Fruit fly (Drosophila melanogaster) whole organism, embryonic: ENCODE measurements around the gene CG34242.
A peak's percentile ranks its signal among the peaks of the same experiment; 100 is the strongest.

Experiments used
- Ada2b ChIP-seq: fragments of 200-800 bp; sonication (Bioruptor generic); IDR thresholded peaks from 2 replicates; pipeline ENCODE4 v1.3.6; 2022; ENCODE audit warnings: missing biosample characterization, missing genetic modification characterization
- CG10274 ChIP-seq: fragments of 200-800 bp; sonication (Bioruptor generic); optimal IDR thresholded peaks from 3 replicates; lab custom pipeline; 2017; ENCODE audit warnings: missing biosample characterization, mild to moderate bottlenecking, missing genetic modification characterization
- CG11504 ChIP-seq: fragments of 200-800 bp; sonication (Bioruptor generic); optimal IDR thresholded peaks from 3 replicates; lab custom pipeline; 2019; ENCODE audit warnings: missing biosample characterization, mild to moderate bottlenecking, missing genetic modification characterization, moderate library complexity
- CG11696 ChIP-seq: fragments of 200-800 bp; sonication (Bioruptor generic); IDR thresholded peaks from 2 replicates; pipeline ENCODE4 v1.3.6; 2022; ENCODE audit warnings: missing biosample characterization, missing genetic modification characterization
- CG12769 ChIP-seq: fragments of 200-800 bp; sonication (Bioruptor generic); optimal IDR thresholded peaks from 2 replicates; lab custom pipeline; 2019; ENCODE audit warnings: missing biosample characterization, mild to moderate bottlenecking, missing genetic modification characterization, moderate library complexity
- CG13424 ChIP-seq: fragments of 200-800 bp; sonication (Bioruptor generic); optimal IDR thresholded peaks from 2 replicates; lab custom pipeline; 2019; ENCODE audit warnings: missing biosample characterization, mild to moderate bottlenecking, missing genetic modification characterization, moderate library complexity
- CG16813 ChIP-seq: fragments of 200-800 bp; sonication (Bioruptor generic); IDR thresholded peaks from 3 replicates; pipeline ENCODE4 v1.3.6; 2022; ENCODE audit warnings: missing biosample characterization, missing genetic modification characterization; ENCODE audit not compliant: partially characterized antibody
- CG16863 ChIP-seq: fragments of 200-800 bp; sonication (Bioruptor generic); optimal IDR thresholded peaks from 3 replicates; lab custom pipeline; 2016; ENCODE audit warnings: missing biosample characterization, missing genetic modification characterization
- CG31365 ChIP-seq: fragments of 200-800 bp; sonication (Bioruptor generic); optimal IDR thresholded peaks from 2 replicates; lab custom pipeline; 2018; ENCODE audit warnings: missing biosample characterization, mild to moderate bottlenecking, missing genetic modification characterization
- CG42726 ChIP-seq: fragments of 200-800 bp; sonication (Bioruptor generic); IDR thresholded peaks from 2 replicates; pipeline ENCODE4 v1.3.6; 2022; ENCODE audit warnings: missing biosample characterization, missing genetic modification characterization; ENCODE audit not compliant: partially characterized antibody
- CG4282 ChIP-seq: fragments of 200-800 bp; sonication (Bioruptor generic); optimal IDR thresholded peaks from 2 replicates; lab custom pipeline; 2016; ENCODE audit warnings: missing biosample characterization, missing genetic modification characterization
- CG6254 ChIP-seq: fragments of 200-800 bp; sonication (Bioruptor generic); optimal IDR thresholded peaks from 3 replicates; lab custom pipeline; 2017; ENCODE audit warnings: mild to moderate bottlenecking, missing biosample characterization, missing genetic modification reagents, missing genetic modification characterization
- CG8290 ChIP-seq, 3 experiments: fragments of 200-800 bp; sonication (Bioruptor generic); optimal IDR thresholded peaks; 2 replicates each; lab custom pipeline; 2016 to 2019; ENCODE audit warnings: missing biosample characterization in 3 of 3, missing genetic modification characterization in 3 of 3, mild to moderate bottlenecking in 2 of 3, moderate library complexity in 1 of 3
- CG8359 ChIP-seq: fragments of 200-800 bp; sonication (Bioruptor generic); optimal IDR thresholded peaks from 2 replicates; lab custom pipeline; 2017; ENCODE audit warnings: missing biosample characterization, mild to moderate bottlenecking, missing genetic modification characterization, borderline replicate concordance
- CG9215 ChIP-seq: fragments of 200-800 bp; sonication (Bioruptor generic); IDR thresholded peaks from 2 replicates; pipeline ENCODE4 v1.3.6; 2022; ENCODE audit warnings: missing biosample characterization, missing genetic modification characterization
- Ets97D ChIP-seq: fragments of 200-800 bp; sonication (Bioruptor generic); optimal IDR thresholded peaks from 3 replicates; lab custom pipeline; 2016; ENCODE audit warnings: missing biosample characterization, missing genetic modification characterization
- H15 ChIP-seq: fragments of 200-800 bp; sonication (Bioruptor generic); IDR thresholded peaks from 3 replicates; pipeline ENCODE4 v1.3.6; 2022; ENCODE audit warnings: missing biosample characterization, missing genetic modification characterization
- HLH4C ChIP-seq: fragments of 200-800 bp; sonication (Bioruptor generic); IDR thresholded peaks from 3 replicates; pipeline ENCODE4 v1.3.6; 2022; ENCODE audit warnings: missing biosample characterization, missing genetic modification characterization; ENCODE audit not compliant: partially characterized antibody
- NfI ChIP-seq: fragments of 200-800 bp; sonication (Bioruptor generic); optimal IDR thresholded peaks from 3 replicates; lab custom pipeline; 2018; ENCODE audit warnings: missing biosample characterization, mild to moderate bottlenecking, missing genetic modification characterization, moderate library complexity
- Oli ChIP-seq: fragments of 200-800 bp; sonication (Bioruptor generic); optimal IDR thresholded peaks from 2 replicates; lab custom pipeline; 2018; ENCODE audit warnings: missing biosample characterization, mild to moderate bottlenecking, missing genetic modification characterization, moderate library complexity
- Optix ChIP-seq: fragments of 200-800 bp; sonication (Bioruptor generic); IDR thresholded peaks from 3 replicates; pipeline ENCODE4 v1.3.6; 2022; ENCODE audit warnings: missing biosample characterization, missing genetic modification characterization
- Side ChIP-seq: fragments of 200-800 bp; sonication (Bioruptor generic); optimal IDR thresholded peaks from 2 replicates; lab custom pipeline; 2016; ENCODE audit warnings: missing biosample characterization, missing genetic modification characterization
- Sin3A ChIP-seq: fragments of >200 bp; optimal IDR thresholded peaks from 2 replicates; lab custom pipeline; 2018
- Sox102F ChIP-seq: fragments of 200-800 bp; sonication (Bioruptor generic); optimal IDR thresholded peaks from 2 replicates; lab custom pipeline; 2018; ENCODE audit warnings: missing biosample characterization, mild to moderate bottlenecking, missing genetic modification characterization, moderate library complexity
- Stat92E ChIP-seq, 3 experiments: fragments of >200 bp in 2 of 3; fragments of 200-800 bp in 1 of 3; sonication (Bioruptor generic) in 1 of 3; optimal IDR thresholded peaks; 2 replicates each; lab custom pipeline; 2017 to 2019; ENCODE audit warnings: missing biosample characterization in 3 of 3, missing genetic modification characterization in 3 of 3, mild to moderate bottlenecking in 1 of 3, moderate library complexity in 1 of 3
- Trl ChIP-seq, 3 experiments: fragments of >200 bp in 2 of 3; fragments of 200-800 bp in 1 of 3; sonication (Bioruptor generic) in 1 of 3; optimal IDR thresholded peaks; 2 replicates in 1 of 3; 3 replicates in 2 of 3; lab custom pipeline; 2016 to 2017; ENCODE audit warnings: missing biosample characterization in 1 of 3, missing genetic modification characterization in 1 of 3
- Xbp1 ChIP-seq: fragments of 200-800 bp; sonication (Bioruptor generic); optimal IDR thresholded peaks from 3 replicates; lab custom pipeline; 2016; ENCODE audit warnings: missing biosample characterization, mild to moderate bottlenecking, missing genetic modification characterization
- Xrp1 ChIP-seq: fragments of 200-800 bp; sonication (Bioruptor generic); IDR thresholded peaks from 2 replicates; pipeline ENCODE4 v1.3.6; 2022; ENCODE audit warnings: missing biosample characterization, missing genetic modification characterization
- cg ChIP-seq: fragments of 200-800 bp; sonication (Bioruptor generic); optimal IDR thresholded peaks from 3 replicates; lab custom pipeline; 2019; ENCODE audit warnings: missing biosample characterization, mild to moderate bottlenecking, missing genetic modification characterization, moderate library complexity
- chif ChIP-seq, 2 experiments: fragments of 200-800 bp; sonication (Bioruptor generic); optimal IDR thresholded peaks; 3 replicates each; lab custom pipeline; 2016; ENCODE audit warnings: missing biosample characterization in 2 of 2, missing genetic modification characterization in 2 of 2
- chn ChIP-seq: fragments of 200-800 bp; sonication (Bioruptor generic); optimal IDR thresholded peaks from 2 replicates; lab custom pipeline; 2016; ENCODE audit warnings: missing biosample characterization, missing genetic modification characterization
- corto ChIP-seq: fragments of 200-800 bp; sonication (Bioruptor generic); optimal IDR thresholded peaks from 2 replicates; lab custom pipeline; 2016; ENCODE audit warnings: missing biosample characterization, mild to moderate bottlenecking, missing genetic modification characterization, moderate library complexity
- gcm ChIP-seq: fragments of 200-800 bp; sonication (Bioruptor generic); optimal IDR thresholded peaks from 2 replicates; lab custom pipeline; 2019; ENCODE audit warnings: missing biosample characterization, mild to moderate bottlenecking, missing genetic modification characterization, moderate library complexity
- hb ChIP-seq: fragments of 200-800 bp; sonication (Bioruptor generic); IDR thresholded peaks from 3 replicates; pipeline ENCODE4 v1.3.6; 2022; ENCODE audit warnings: missing biosample characterization, missing genetic modification characterization; ENCODE audit not compliant: partially characterized antibody
- inv ChIP-seq: fragments of 200-800 bp; sonication (Bioruptor generic); IDR thresholded peaks from 2 replicates; pipeline ENCODE4 v1.3.6; 2022; ENCODE audit warnings: missing biosample characterization, missing genetic modification characterization; ENCODE audit not compliant: partially characterized antibody
- ken ChIP-seq: fragments of 200-800 bp; sonication (Bioruptor generic); IDR thresholded peaks from 3 replicates; pipeline ENCODE4 v1.3.6; 2022; ENCODE audit warnings: missing biosample characterization, missing genetic modification characterization
- knrl ChIP-seq: fragments of 200-800 bp; sonication (Bioruptor generic); IDR thresholded peaks from 3 replicates; pipeline ENCODE4 v1.3.6; 2022; ENCODE audit warnings: missing biosample characterization, missing genetic modification characterization; ENCODE audit not compliant: partially characterized antibody
- lmd ChIP-seq: fragments of 200-800 bp; sonication (Bioruptor generic); IDR thresholded peaks from 2 replicates; pipeline ENCODE4 v1.3.6; 2022; ENCODE audit warnings: missing biosample characterization, missing genetic modification characterization
- nerfin-2 ChIP-seq: fragments of 200-800 bp; sonication (Bioruptor generic); IDR thresholded peaks from 2 replicates; pipeline ENCODE4 v1.3.6; 2022; ENCODE audit warnings: missing biosample characterization, missing genetic modification characterization; ENCODE audit not compliant: partially characterized antibody
- odd ChIP-seq: fragments of 200-800 bp; sonication (Bioruptor generic); optimal IDR thresholded peaks from 2 replicates; lab custom pipeline; 2017; ENCODE audit warnings: missing biosample characterization, mild to moderate bottlenecking, missing genetic modification characterization
- pita ChIP-seq: fragments of 200-800 bp; sonication (Bioruptor generic); optimal IDR thresholded peaks from 2 replicates; lab custom pipeline; 2017; ENCODE audit warnings: missing biosample characterization, mild to moderate bottlenecking, missing genetic modification characterization
- row ChIP-seq: fragments of 200-800 bp; sonication (Bioruptor generic); IDR thresholded peaks from 3 replicates; pipeline ENCODE4 v1.3.6; 2022; ENCODE audit warnings: missing biosample characterization, missing genetic modification characterization
- sima ChIP-seq: fragments of 200-800 bp; sonication (Bioruptor generic); optimal IDR thresholded peaks from 2 replicates; lab custom pipeline; 2016; ENCODE audit warnings: missing biosample characterization, missing genetic modification characterization
- slbo ChIP-seq: fragments of 200-800 bp; sonication (Bioruptor generic); IDR thresholded peaks from 2 replicates; pipeline ENCODE4 v1.3.6; 2022; ENCODE audit warnings: missing biosample characterization, missing genetic modification characterization
- sr ChIP-seq: fragments of 200-800 bp; sonication (Bioruptor generic); IDR thresholded peaks from 3 replicates; pipeline ENCODE4 v1.3.6; 2022; ENCODE audit warnings: missing biosample characterization, missing genetic modification characterization
- tgo ChIP-seq: fragments of 200-800 bp; sonication (Bioruptor generic); IDR thresholded peaks from 3 replicates; pipeline ENCODE4 v1.3.6; 2022; ENCODE audit warnings: missing biosample characterization, missing genetic modification characterization
- tna ChIP-seq: fragments of 200-800 bp; sonication (Bioruptor generic); IDR thresholded peaks from 2 replicates; pipeline ENCODE4 v1.3.6; 2022; ENCODE audit warnings: missing biosample characterization, missing genetic modification characterization; ENCODE audit not compliant: partially characterized antibody
- vvl ChIP-seq: fragments of 200-800 bp; sonication (Bioruptor generic); IDR thresholded peaks from 2 replicates; pipeline ENCODE4 v1.3.6; 2022; ENCODE audit warnings: missing biosample characterization, missing genetic modification characterization

Gene CG34242

DNA sequence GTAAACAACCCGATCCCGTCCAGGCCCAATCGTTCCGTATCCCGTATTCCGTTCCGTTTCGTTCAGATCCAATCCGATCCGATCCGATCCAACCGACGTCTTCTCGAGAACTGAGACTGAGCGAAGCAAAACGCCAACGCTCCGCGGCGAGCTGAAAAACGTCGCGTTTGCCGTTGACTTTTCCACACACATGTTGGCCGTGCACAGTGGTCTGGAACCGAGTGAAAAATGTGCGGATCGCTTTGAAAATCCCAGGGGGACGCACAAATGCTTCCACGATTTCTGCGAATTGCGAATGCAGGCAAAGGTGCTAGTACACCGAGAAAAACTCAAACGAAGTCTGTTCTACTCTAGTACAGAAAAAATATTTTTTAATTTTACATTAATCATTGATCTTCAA lies 48.8 kb upstream of the CG34242 start, which contains the start of gene CG10663 (continued):
- TF ChIP-seq sr (GFP tag; lab: Robert Waterston, UW) (peak; percentile 90; the same call in 2 of the 3 replicates), CG11696 (GFP tag; lab: Robert Waterston, UW) (0 out of 2 replicates have a peak, but pooled peaks have one; percentile 2), corto (GFP tag; lab: Kevin White, UChicago) (no peak), CG13424 (tag; lab: Kevin White, UChicago) (no peak), gcm (GFP tag; lab: Kevin White, UChicago) (no peak), ken (GFP tag; lab: Robert Waterston, UW) (no peak), CG31365 (tag; lab: Kevin White, UChicago) (no peak), Stat92E (GFP tag; optimal IDR thresholded peaks at IDR 0.05; lab: Kevin White, UChicago) (peak in 1 of 3 experiments; percentile 32), CG16813 (GFP tag; lab: Robert Waterston, UW) (peak; percentile 43; the same call in 1 of the 3 replicates), slbo (GFP tag; lab: Robert Waterston, UW) (peak; percentile 42), pita (GFP tag; lab: Kevin White, UChicago) (no peak), Optix (GFP tag; lab: Robert Waterston, UW) (0 out of 3 replicates have a peak, but pooled peaks have one; percentile 43), hb (GFP tag; lab: Robert Waterston, UW) (peak; percentile 51; the same call in 1 of the 3 replicates), NfI (peak; percentile 20), CG8290 (GFP tag; optimal IDR thresholded peaks at IDR 0.05; lab: Kevin White, UChicago) (no peak), CG8290 (tag; optimal IDR thresholded peaks at IDR 0.05; lab: Kevin White, UChicago) (peak in 1 of 2 experiments; percentile 54), vvl (GFP tag; lab: Robert Waterston, UW) (peak; percentile 60; the same call in 1 of the 2 replicates), H15 (0 out of 3 replicates have a peak, but pooled peaks have one; percentile 30), Side (no peak), CG16863 (GFP tag; lab: Kevin White, UChicago) (peak; percentile 10), sima (GFP tag; lab: Kevin White, UChicago) (no peak), nerfin-2 (peak; percentile 45; the same call in 1 of the 2 replicates), CG10274 (GFP tag; lab: Kevin White, UChicago) (no peak), Xbp1 (peak; percentile 1), tgo (GFP tag; lab: Robert Waterston, UW) (no peak; the same call in 2 of the 3 replicates), chn (GFP tag; lab: Kevin White, UChicago) (no peak), CG6254 (peak; percentile 13), Xrp1 (GFP tag; lab: Robert Waterston, UW) (0 out of 2 replicates have a peak, but pooled peaks have one; percentile 22), row (peak; percentile 72), inv (GFP tag; lab: Robert Waterston, UW) (no peak), cg (GFP tag; lab: Kevin White, UChicago) (peak; percentile 14), Oli (no peak), Ets97D (GFP tag; lab: Kevin White, UChicago) (no peak), Ada2b (GFP tag; lab: Robert Waterston, UW) (peak; percentile 28), CG8359 (GFP tag; lab: Kevin White, UChicago) (no peak), tna (peak; percentile 51; the same call in 1 of the 2 replicates), CG9215 (GFP tag; lab: Robert Waterston, UW) (no peak), HLH4C (GFP tag; lab: Robert Waterston, UW) (peak; percentile 53; the same call in 2 of the 3 replicates), knrl (peak; percentile 35; the same call in 1 of the 3 replicates), odd (GFP tag; lab: Kevin White, UChicago) (peak; percentile 23), chif (GFP tag; optimal IDR thresholded peaks at IDR 0.05; lab: Kevin White, UChicago) (peak in 1 of 2 experiments; percentile 13), CG4282 (GFP tag; lab: Kevin White, UChicago) (peak; percentile 83), Trl (optimal IDR thresholded peaks at IDR 0.05; lab: Kevin White, UChicago) (peak; percentile 2 to 17), Trl (GFP tag; optimal IDR thresholded peaks at IDR 0.05; lab: Kevin White, UChicago) (peak; percentile 4), CG12769 (tag; lab: Kevin White, UChicago) (peak; percentile 88), Sox102F (GFP tag; lab: Kevin White, UChicago) (no peak), CG42726 (GFP tag; lab: Robert Waterston, UW) (0 out of 2 replicates have a peak, but pooled peaks have one; percentile 13), lmd (GFP tag; lab: Robert Waterston, UW) (no peak; the same call in 1 of the 2 replicates), CG11504 (peak; percentile 85), Sin3A (lab: Kevin White, UChicago) (no peak)
